Worm (Caenorhabditis elegans): ENCODE measurements around the gene C44B7.7.

The C44B7.7 gene

ce11 chrII:6897507-6897906, 17.5 kb upstream of the C44B7.7 start, which contains the start of gene C44B7.11 (continued):
- TF ChIP-seq daf-12 (tag; optimal IDR thresholded peaks at IDR 0.05) (no peak), dve-1 (tag; optimal IDR thresholded peaks at IDR 0.05; ENCODE audit: insufficient read depth) (peak; percentile 10), nhr-25 (tag; optimal IDR thresholded peaks at IDR 0.05; ENCODE audit: borderline replicate concordance, insufficient read depth) (no peak), mes-2 (tag; optimal IDR thresholded peaks at IDR 0.05; ENCODE audit: poor library complexity, severe bottlenecking) (no peak)

ce11 chrII:6893589-6894245, 13.8 kb upstream of the C44B7.7 start, which contains the start of gene adal-1:
TSS of gene adal-1 (minus strand) at chrII:6893639.
- peak in 1 of 2 experiments; percentile 55 for TF ChIP-seq lsy-2 (tag; optimal IDR thresholded peaks at IDR 0.05)
- TF ChIP-seq egl-27 (tag; optimal IDR thresholded peaks at IDR 0.05): no peak
- TF ChIP-seq lin-39 (tag; optimal IDR thresholded peaks at IDR 0.05): no peak

ce11 chrII:6891838-6892237, 11.9 kb upstream of the C44B7.7 start:
- TF ChIP-seq nhr-76 (tag; optimal IDR thresholded peaks at IDR 0.05) (peak; percentile 27), lsy-2 (tag; optimal IDR thresholded peaks at IDR 0.05) (peak; percentile 53 to 54), pha-4 (GFP tag; IDR thresholded peaks at IDR 0.05) (peak; percentile 7; the same call in 1 of the 2 replicates), pha-4 (tag; optimal IDR thresholded peaks at IDR 0.05) (no peak), hif-1 (tag; optimal IDR thresholded peaks at IDR 0.05) (peak in 1 of 2 experiments; percentile 13), mxl-3 (GFP tag; optimal IDR thresholded peaks at IDR 0.05) (peak; percentile 56), ceh-44 (GFP tag; IDR thresholded peaks at IDR 0.05) (no peak), nhr-102 (tag; optimal IDR thresholded peaks at IDR 0.05) (no peak), egl-43 (GFP tag; IDR thresholded peaks at IDR 0.05) (no peak), zip-2 (tag; optimal IDR thresholded peaks at IDR 0.05) (no peak), nhr-10 (tag; optimal IDR thresholded peaks at IDR 0.05) (peak; percentile 73), dmd-6 (GFP tag; IDR thresholded peaks at IDR 0.05) (peak; percentile 59), nhr-77 (tag; optimal IDR thresholded peaks at IDR 0.05) (peak; percentile 78), egl-27 (tag; optimal IDR thresholded peaks at IDR 0.05) (no peak), attf-4 (tag; optimal IDR thresholded peaks at IDR 0.05) (no peak), unc-62 (GFP tag; optimal IDR thresholded peaks at IDR 0.05 in 1 of 2) (peak in 1 of 2 experiments; percentile 92), unc-62 (tag; optimal IDR thresholded peaks at IDR 0.05) (no peak), mdl-1 (tag; optimal IDR thresholded peaks at IDR 0.05) (peak in 1 of 2 experiments; percentile 63), tra-1 (GFP tag; IDR thresholded peaks at IDR 0.05) (no peak; the same call in 1 of the 2 replicates), mes-2 (tag; optimal IDR thresholded peaks at IDR 0.05; ENCODE audit: poor library complexity, severe bottlenecking) (peak; percentile 30), mep-1 (tag; optimal IDR thresholded peaks at IDR 0.05) (peak; percentile 48), spr-3 (GFP tag; optimal IDR thresholded peaks at IDR 0.05) (no peak), php-3 (GFP tag; IDR thresholded peaks at IDR 0.05) (0 out of 2 replicates have a peak, but pooled peaks have one; percentile 39), mdt-29 (GFP tag; IDR thresholded peaks at IDR 0.05) (peak; percentile 87), nhr-28 (tag; optimal IDR thresholded peaks at IDR 0.05) (peak; percentile 96), daf-16 (GFP tag; optimal IDR thresholded peaks at IDR 0.05) (no peak), daf-16 (tag; optimal IDR thresholded peaks at IDR 0.05) (peak; percentile 22), nhr-11 (tag; optimal IDR thresholded peaks at IDR 0.05) (peak; percentile 48), hlh-11 (tag; optimal IDR thresholded peaks at IDR 0.05) (peak; percentile 91), hmg-1.1 (GFP tag; IDR thresholded peaks at IDR 0.05) (peak; percentile 9; the same call in 1 of the 2 replicates), D1046.2 (GFP tag; IDR thresholded peaks at IDR 0.05) (no peak), zfp-3 (GFP tag; conservative IDR thresholded peaks at IDR 0.05) (0 out of 2 replicates have a peak, but pooled peaks have one; percentile 41), hlh-30 (tag; optimal IDR thresholded peaks at IDR 0.05; ENCODE audit: insufficient read depth) (peak; percentile 90), lin-13 (GFP tag; optimal IDR thresholded peaks at IDR 0.05) (no peak), lin-29 (GFP tag; IDR thresholded peaks at IDR 0.05) (no peak), dve-1 (tag; optimal IDR thresholded peaks at IDR 0.05; ENCODE audit: insufficient read depth) (peak; percentile 84), ZK546.5 (tag; optimal IDR thresholded peaks at IDR 0.05) (no peak), ces-1 (GFP tag; optimal IDR thresholded peaks at IDR 0.05) (no peak)
